Worm (Caenorhabditis elegans) whole organism, L1 larva: ENCODE measurements around the gene spp-28.

Experiments
- C04F5.9 ChIP-seq: sonication (generic microtip); optimal IDR thresholded peaks from 2 replicates; lab custom pipeline; 2016; ENCODE audit warnings: missing genetic modification characterization, missing compliant biosample characterization
- Y116A8C.19 ChIP-seq: sonication (generic microtip); optimal IDR thresholded peaks from 2 replicates; lab custom pipeline; 2016; ENCODE audit warnings: missing compliant biosample characterization, missing genetic modification characterization, borderline replicate concordance
- aha-1 ChIP-seq: fragments of 150-350 bp; optimal IDR thresholded peaks from 2 replicates; lab custom pipeline; 2014; ENCODE audit warnings: missing biosample characterization, missing genetic modification characterization
- alr-1 ChIP-seq: fragments of 200-800 bp; sonication (Bioruptor generic); optimal IDR thresholded peaks from 2 replicates; lab custom pipeline; 2018; ENCODE audit warnings: borderline replicate concordance, mild to moderate bottlenecking, missing genetic modification characterization, missing compliant biosample characterization
- blmp-1 ChIP-seq: fragments of 150-350 bp; optimal IDR thresholded peaks from 2 replicates; lab custom pipeline; 2014; ENCODE audit warnings: missing biosample characterization, missing genetic modification characterization
- ceh-63 ChIP-seq: fragments of 200-800 bp; sonication (Bioruptor generic); optimal IDR thresholded peaks from 2 replicates; lab custom pipeline; 2018; ENCODE audit warnings: mild to moderate bottlenecking, missing genetic modification characterization, missing compliant biosample characterization
- ceh-8 ChIP-seq: fragments of 200-800 bp; sonication (Bioruptor generic); optimal IDR thresholded peaks from 2 replicates; lab custom pipeline; 2018; ENCODE audit warnings: mild to moderate bottlenecking, missing genetic modification characterization, moderate library complexity, missing compliant biosample characterization
- ceh-82 ChIP-seq, 3 experiments: fragments of 150-350 bp in 1 of 3; sonication (generic microtip) in 2 of 3; optimal IDR thresholded peaks; 2 replicates each; lab custom pipeline; 2014 to 2017; ENCODE audit warnings: missing biosample characterization in 3 of 3, missing genetic modification characterization in 3 of 3
- ceh-88 ChIP-seq: fragments of 200-800 bp; sonication (Bioruptor generic); IDR thresholded peaks from 2 replicates; pipeline ENCODE4 v1.3.6; 2022; ENCODE audit warnings: missing genetic modification characterization, missing compliant biosample characterization
- efl-1 ChIP-seq, 4 experiments: fragments of 150-350 bp; optimal IDR thresholded peaks in 3 of 4; peaks in 1 of 4; 1 replicate in 1 of 4; 2 replicates in 3 of 4; lab custom pipeline; 2014; ENCODE audit warnings: missing biosample characterization in 2 of 4, missing genetic modification characterization in 2 of 4, missing genetic modification reagents in 2 of 4
- efl-3 ChIP-seq: fragments of 200-800 bp; sonication (Bioruptor generic); optimal IDR thresholded peaks from 2 replicates; lab custom pipeline; 2018; ENCODE audit warnings: mild to moderate bottlenecking, missing genetic modification characterization, missing compliant biosample characterization
- egl-13 ChIP-seq: sonication (generic microtip); optimal IDR thresholded peaks from 2 replicates; lab custom pipeline; 2016; ENCODE audit warnings: missing genotype, missing genetic modification reagents, missing genetic modification characterization, missing compliant biosample characterization
- egl-27 ChIP-seq, 2 experiments: fragments of 150-350 bp in 1 of 2; sonication (generic microtip); optimal IDR thresholded peaks; 3 replicates each; lab custom pipeline; 2017 to 2018; ENCODE audit warnings: missing biosample characterization in 2 of 2, missing genetic modification characterization in 2 of 2, missing genetic modification reagents in 2 of 2
- fkh-10 ChIP-seq: sonication (generic microtip); optimal IDR thresholded peaks from 2 replicates; lab custom pipeline; 2017; ENCODE audit warnings: missing biosample characterization, missing genetic modification reagents, missing genetic modification characterization
- fkh-4 ChIP-seq: sonication (generic microtip); optimal IDR thresholded peaks from 2 replicates; lab custom pipeline; 2016; ENCODE audit warnings: missing compliant biosample characterization, missing genetic modification characterization, borderline replicate concordance
- hlh-17 ChIP-seq: fragments of 200-800 bp; sonication (Bioruptor generic); optimal IDR thresholded peaks from 2 replicates; lab custom pipeline; 2018; ENCODE audit warnings: missing genetic modification characterization, mild to moderate bottlenecking, missing compliant biosample characterization, moderate library complexity, borderline replicate concordance
- jun-1 ChIP-seq: fragments of 150-350 bp; optimal IDR thresholded peaks from 2 replicates; lab custom pipeline; 2014; ENCODE audit warnings: missing biosample characterization, missing genetic modification reagents, missing genetic modification characterization
- lin-35 ChIP-seq, 2 experiments: fragments of 150-350 bp; optimal IDR thresholded peaks; 2 replicates each; lab custom pipeline; 2014; ENCODE audit warnings: missing biosample characterization in 2 of 2, missing genetic modification characterization in 2 of 2, missing genetic modification reagents in 2 of 2
- lir-3 ChIP-seq: sonication (generic microtip); optimal IDR thresholded peaks from 2 replicates; lab custom pipeline; 2016; ENCODE audit warnings: mild to moderate bottlenecking, missing genetic modification characterization, moderate library complexity, missing compliant biosample characterization; ENCODE audit not compliant: poor library complexity
- lsy-2 ChIP-seq, 2 experiments: fragments of 150-350 bp; optimal IDR thresholded peaks; 2 replicates each; lab custom pipeline; 2014; ENCODE audit warnings: missing biosample characterization in 2 of 2, missing genetic modification characterization in 2 of 2
- mab-9 ChIP-seq: fragments of 200-800 bp; sonication (Bioruptor generic); IDR thresholded peaks from 2 replicates; pipeline ENCODE4 v1.3.6; 2022; ENCODE audit warnings: missing genetic modification reagents, missing genetic modification characterization, missing compliant biosample characterization
- mef-2 ChIP-seq: fragments of 150-350 bp; optimal IDR thresholded peaks from 2 replicates; lab custom pipeline; 2014; ENCODE audit warnings: missing biosample characterization, missing genetic modification characterization
- nhr-12 ChIP-seq: sonication (generic microtip); optimal IDR thresholded peaks from 2 replicates; lab custom pipeline; 2017; ENCODE audit warnings: missing biosample characterization, missing genetic modification characterization
- nhr-20 ChIP-seq: sonication (generic microtip); optimal IDR thresholded peaks from 2 replicates; lab custom pipeline; 2016; ENCODE audit warnings: mild to moderate bottlenecking, missing genetic modification characterization, missing compliant biosample characterization
- nhr-28 ChIP-seq: fragments of 150-350 bp; optimal IDR thresholded peaks from 2 replicates; lab custom pipeline; 2014; ENCODE audit warnings: missing biosample characterization, missing genetic modification characterization
- nhr-76 ChIP-seq: sonication (generic microtip); optimal IDR thresholded peaks from 2 replicates; lab custom pipeline; 2017; ENCODE audit warnings: missing biosample characterization, missing genetic modification characterization
- nhr-77 ChIP-seq: fragments of 150-350 bp; optimal IDR thresholded peaks from 2 replicates; lab custom pipeline; 2014; ENCODE audit warnings: missing biosample characterization, missing genetic modification characterization
- nhr-90 ChIP-seq: sonication (generic microtip); optimal IDR thresholded peaks from 2 replicates; lab custom pipeline; 2016; ENCODE audit warnings: mild to moderate bottlenecking, missing genetic modification characterization, missing compliant biosample characterization; ENCODE audit not compliant: poor library complexity
- pag-3 ChIP-seq: sonication (generic microtip); optimal IDR thresholded peaks from 2 replicates; lab custom pipeline; 2017; ENCODE audit warnings: missing genetic modification characterization, mild to moderate bottlenecking, missing compliant biosample characterization, antibody characterized with exemption, borderline replicate concordance; ENCODE audit not compliant: insufficient read depth
- pqm-1 ChIP-seq: sonication (generic microtip); optimal IDR thresholded peaks from 3 replicates; lab custom pipeline; 2017; ENCODE audit warnings: missing biosample characterization, missing genetic modification characterization
- rnt-1 ChIP-seq: sonication (generic microtip); optimal IDR thresholded peaks from 2 replicates; lab custom pipeline; 2016; ENCODE audit warnings: mild to moderate bottlenecking, missing genetic modification characterization, moderate library complexity, missing compliant biosample characterization
- sox-4 ChIP-seq: sonication (generic microtip); optimal IDR thresholded peaks from 2 replicates; lab custom pipeline; 2016; ENCODE audit warnings: missing genetic modification characterization, missing compliant biosample characterization
- swsn-7 ChIP-seq: sonication (generic microtip); optimal IDR thresholded peaks from 2 replicates; lab custom pipeline; 2016; ENCODE audit warnings: missing genetic modification characterization, missing compliant biosample characterization
- unc-62 ChIP-seq: fragments of 150-350 bp; optimal IDR thresholded peaks from 2 replicates; lab custom pipeline; 2014; ENCODE audit warnings: missing biosample characterization, missing genetic modification reagents, missing genetic modification characterization
- unc-86 ChIP-seq: sonication (generic microtip); optimal IDR thresholded peaks from 2 replicates; lab custom pipeline; 2016; ENCODE audit warnings: missing genetic modification characterization, missing compliant biosample characterization
- unc-98 ChIP-seq: fragments of 200-800 bp; sonication (Bioruptor generic); IDR thresholded peaks from 2 replicates; pipeline ENCODE4 v1.3.6; 2022; ENCODE audit warnings: missing genetic modification characterization, missing compliant biosample characterization
- vab-15 ChIP-seq: sonication (generic microtip); optimal IDR thresholded peaks from 2 replicates; lab custom pipeline; 2017; ENCODE audit warnings: missing genotype, mild to moderate bottlenecking, missing genetic modification characterization, missing compliant biosample characterization
- ztf-11 ChIP-seq, 2 experiments: sonication (generic microtip); optimal IDR thresholded peaks; 2 replicates each; lab custom pipeline; 2016 to 2017; ENCODE audit warnings: missing genetic modification characterization in 2 of 2, missing biosample characterization in 1 of 2, missing compliant biosample characterization in 1 of 2
- ztf-4 ChIP-seq: fragments of 150-350 bp; optimal IDR thresholded peaks from 2 replicates; lab custom pipeline; 2014; ENCODE audit warnings: missing biosample characterization, missing genetic modification characterization

spp-28 gene

DNA sequence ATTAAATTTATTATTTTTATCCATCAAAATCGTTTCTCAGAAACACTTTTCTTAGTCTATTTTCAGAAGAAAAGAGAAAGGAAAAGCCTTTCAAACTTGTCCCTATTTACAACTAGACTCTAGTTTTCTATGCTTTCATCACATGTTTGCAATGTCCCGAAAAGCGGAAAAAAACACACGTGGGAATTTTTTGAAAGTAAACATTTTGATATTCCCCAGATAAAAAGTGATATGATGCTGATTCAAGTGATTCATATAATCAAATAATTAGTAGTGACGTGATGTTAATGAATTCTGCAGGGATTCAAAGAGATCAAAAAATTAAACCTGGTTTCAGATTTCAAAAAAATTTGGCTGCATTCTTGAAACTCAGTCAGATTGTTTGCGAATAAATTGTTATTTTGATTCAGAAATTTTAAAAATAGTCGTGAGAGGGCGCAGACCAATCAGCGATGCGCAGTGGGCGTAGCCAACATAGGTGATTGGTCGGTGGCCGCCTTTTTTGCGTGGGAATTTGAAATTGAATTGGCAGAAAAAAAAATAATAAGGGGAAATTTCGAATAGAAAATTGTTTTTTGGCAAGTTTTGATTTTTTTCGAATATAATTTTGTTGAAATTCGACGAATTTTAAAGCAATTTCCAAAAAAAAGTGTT lies 44.6 kb upstream of the spp-28 start (continued):
- no peak for TF ChIP-seq egl-27 (tag; optimal IDR thresholded peaks at IDR 0.05; lab: Kevin White, UChicago)
- no peak for TF ChIP-seq fkh-10 (GFP tag; lab: Kevin White, UChicago)
- no peak for TF ChIP-seq fkh-4 (tag; lab: Kevin White, UChicago)
- peak; percentile 67 for TF ChIP-seq ceh-8
- no peak for TF ChIP-seq jun-1
- no peak for TF ChIP-seq ztf-11 (tag; optimal IDR thresholded peaks at IDR 0.05; lab: Kevin White, UChicago)
- TF ChIP-seq mab-9 (GFP tag; lab: Robert Waterston, UW) = no peak
- no peak for TF ChIP-seq Y116A8C.19
- no peak for TF ChIP-seq lir-3 (tag; lab: Kevin White, UChicago)
- no peak for TF ChIP-seq alr-1 (tag; lab: Kevin White, UChicago)
- TF ChIP-seq C04F5.9 (tag; lab: Kevin White, UChicago) = no peak
- TF ChIP-seq nhr-76 (tag; lab: Kevin White, UChicago) = no peak
- TF ChIP-seq pqm-1 = no peak
- TF ChIP-seq egl-13 (tag; lab: Kevin White, UChicago) = no peak
- TF ChIP-seq vab-15 (tag; lab: Kevin White, UChicago) = no peak
- no peak for TF ChIP-seq efl-3 (GFP tag; lab: Kevin White, UChicago)

DNA sequence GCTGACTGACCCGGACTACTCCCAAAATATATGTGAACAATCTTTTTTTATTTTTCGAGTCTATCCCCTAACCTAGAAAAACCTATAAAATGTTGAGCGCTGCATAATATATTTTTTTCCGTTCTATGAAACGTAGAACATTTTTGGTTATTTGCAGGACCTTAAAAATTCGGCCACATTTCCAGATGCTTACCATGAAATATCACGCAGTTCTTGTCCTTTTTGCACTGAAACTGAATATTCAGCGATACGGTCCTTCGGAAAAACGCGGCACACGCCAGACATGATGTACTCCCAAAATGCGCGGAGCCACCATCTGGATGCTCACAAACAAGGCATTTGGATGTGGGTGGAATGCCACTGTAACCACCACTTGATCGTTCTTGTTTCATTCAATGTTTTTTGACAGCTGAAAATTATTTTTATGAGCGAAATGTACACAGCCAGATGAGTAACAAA lies 42.7 kb upstream of the spp-28 start, which contains the start of gene nhr-20:
Gene nhr-20 (minus strand): TSS at position 409 of the 459 bp plus-strand sequence.
- TF ChIP-seq sox-4 (tag; lab: Kevin White, UChicago) = no peak
- TF ChIP-seq rnt-1 (tag; lab: Kevin White, UChicago) = no peak
- no peak for TF ChIP-seq ztf-4 (tag; lab: Kevin White, UChicago)
- TF ChIP-seq efl-1 (optimal IDR thresholded peaks at IDR 0.05; lab: Kevin White, UChicago) = no peak
- peak in 1 of 2 experiments; percentile 55 for TF ChIP-seq efl-1 (GFP tag; optimal IDR thresholded peaks at IDR 0.05 in 1 of 2; lab: Kevin White, UChicago)
- TF ChIP-seq pag-3 (tag; lab: Kevin White, UChicago) = no peak

DNA sequence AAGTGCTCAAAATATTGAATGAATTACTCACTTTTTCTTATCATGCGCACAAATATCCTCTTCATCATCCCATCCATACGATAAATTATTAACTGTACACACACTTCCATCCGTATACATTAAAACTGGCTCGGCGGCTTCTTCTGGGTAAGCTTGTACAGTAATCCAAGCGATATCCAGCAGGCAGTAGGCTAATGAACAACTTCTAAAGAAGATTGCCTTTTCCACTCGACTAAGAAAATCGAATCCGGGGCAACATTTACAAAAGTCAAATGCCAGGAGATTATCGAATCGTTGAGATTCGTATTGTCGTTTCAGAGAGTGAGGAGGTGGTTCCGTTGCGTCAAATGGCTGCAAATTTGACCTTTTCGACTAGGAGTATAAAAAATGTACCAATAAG lies 41.2 kb upstream of the spp-28 start:
- TF ChIP-seq nhr-20 (tag; lab: Kevin White, UChicago) = no peak
- no peak for TF ChIP-seq ceh-88 (GFP tag; lab: Robert Waterston, UW)
- no peak for TF ChIP-seq efl-1 (optimal IDR thresholded peaks at IDR 0.05; lab: Kevin White, UChicago)
- TF ChIP-seq efl-1 (GFP tag; optimal IDR thresholded peaks at IDR 0.05 in 1 of 2; lab: Kevin White, UChicago) = peak in 1 of 2 experiments; percentile 48
- no peak for TF ChIP-seq ceh-82 (tag; optimal IDR thresholded peaks at IDR 0.05; lab: Kevin White, UChicago)
- no peak for TF ChIP-seq blmp-1
- no peak for TF ChIP-seq nhr-28 (tag; lab: Kevin White, UChicago)

DNA sequence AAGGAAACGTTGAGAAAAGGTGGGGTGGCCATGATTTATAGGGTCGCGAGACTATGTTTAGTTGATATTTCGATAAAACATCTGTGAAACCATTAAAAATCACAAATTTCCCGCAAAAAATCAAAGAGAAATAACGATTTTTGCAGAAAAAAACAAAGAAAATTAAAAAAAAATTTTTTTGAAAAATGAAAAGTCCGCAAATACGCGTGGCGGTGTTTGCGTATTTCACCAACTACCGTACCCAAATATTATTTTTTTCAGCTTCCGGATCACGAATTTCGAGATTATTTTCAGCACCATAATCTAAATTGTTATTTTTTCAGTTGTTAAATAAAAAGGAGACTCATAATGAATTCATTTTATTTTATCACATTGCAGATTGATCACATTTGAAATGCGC lies 40.0 kb upstream of the spp-28 start:
- TF ChIP-seq lsy-2 (tag; optimal IDR thresholded peaks at IDR 0.05; lab: Kevin White, UChicago) (peak in 1 of 2 experiments; percentile 3), nhr-77 (no peak)

ce11 chrIII:4228841-4229240 lies 38.7 kb upstream of the spp-28 start, which contains the start of gene F43C1.5:
Gene F43C1.5, plus strand, starts transcription at chrIII:4229141.
- TF ChIP-seq efl-1 (optimal IDR thresholded peaks at IDR 0.05; lab: Kevin White, UChicago) (no peak), efl-1 (GFP tag; optimal IDR thresholded peaks at IDR 0.05 in 1 of 2; lab: Kevin White, UChicago) (peak in 1 of 2 experiments; percentile 20), aha-1 (tag; lab: Kevin White, UChicago) (no peak)

ce11 chrIII:4228008-4228407 lies 37.9 kb upstream of the spp-28 start, which contains the start of gene mpk-1:
Gene mpk-1, minus strand, starts transcription at chrIII:4228108.
- TF ChIP-seq swsn-7 (tag; lab: Kevin White, UChicago) (no peak), hlh-17 (no peak), pqm-1 (no peak), blmp-1 (no peak), unc-86 (tag; lab: Kevin White, UChicago) (no peak), nhr-12 (tag; lab: Kevin White, UChicago) (no peak), unc-62 (no peak), ceh-63 (GFP tag; lab: Kevin White, UChicago) (no peak), unc-98 (GFP tag; lab: Robert Waterston, UW) (no peak), C04F5.9 (tag; lab: Kevin White, UChicago) (no peak), mef-2 (no peak), lir-3 (tag; lab: Kevin White, UChicago) (no peak), egl-27 (tag; optimal IDR thresholded peaks at IDR 0.05; lab: Kevin White, UChicago) (no peak), nhr-90 (tag; lab: Kevin White, UChicago) (no peak), lin-35 (GFP tag; optimal IDR thresholded peaks at IDR 0.05; lab: Kevin White, UChicago) (no peak)
